Worm (Caenorhabditis elegans): ENCODE measurements around the gene exp-2.

ce11 chrV:6138167-6138566 is 7.0 kb downstream of the exp-2 start:
- TF ChIP-seq tbx-37 (GFP tag; conservative IDR thresholded peaks at IDR 0.05) (no peak), hnd-1 (tag; optimal IDR thresholded peaks at IDR 0.05) (no peak), scrt-1 (GFP tag; IDR thresholded peaks at IDR 0.05) (no peak), ama-1 (optimal IDR thresholded peaks at IDR 0.05) (no peak), flt-1 (GFP tag; IDR thresholded peaks at IDR 0.05) (no peak)
